Worm (Caenorhabditis elegans) whole organism, L4/young adult: ENCODE results near the gene rpn-13.

ENCODE experiments used
- dao-5 ChIP-seq: sonication (generic microtip); optimal IDR thresholded peaks from 2 replicates; lab custom pipeline; 2016; ENCODE audit warnings: missing genotype, missing genetic modification characterization, moderate library complexity, missing compliant biosample characterization
- him-1 ChIP-seq: sonication (generic microtip); optimal IDR thresholded peaks from 2 replicates; lab custom pipeline; 2016; ENCODE audit warnings: missing genotype, missing genetic modification reagents, missing genetic modification characterization, missing compliant biosample characterization

- TF ChIP-seq him-1: no peak
- TF ChIP-seq dao-5 (tag; lab: Kevin White, UChicago): no peak
These were observed 33.3 kb upstream of the rpn-13 start, which contains the start of the genes rps-13 and nfx-1 for ce11 chrIII:6374947-6375415.
